Fruit fly (Drosophila melanogaster) whole organism, embryonic: ENCODE data around the gene Spt6.

Experiments used
- CG10366 ChIP-seq: fragments of 200-800 bp; sonication (Bioruptor generic); IDR thresholded peaks from 2 replicates; pipeline ENCODE4 v1.3.6; 2022; ENCODE audit warnings: missing biosample characterization, missing genetic modification characterization
- CG10654 ChIP-seq: fragments of 200-800 bp; sonication (Bioruptor generic); optimal IDR thresholded peaks from 2 replicates; lab custom pipeline; 2016; ENCODE audit warnings: missing biosample characterization, missing genetic modification characterization
- CG10959 ChIP-seq: fragments of 200-800 bp; sonication (Bioruptor generic); IDR thresholded peaks from 2 replicates; pipeline ENCODE4 v1.3.6; 2022; ENCODE audit warnings: missing biosample characterization, missing genetic modification characterization
- CG11093 ChIP-seq: fragments of 200-800 bp; sonication (Bioruptor generic); IDR thresholded peaks from 3 replicates; pipeline ENCODE4 v1.3.6; 2022; ENCODE audit warnings: missing biosample characterization, missing genetic modification characterization
- CG11398 ChIP-seq: fragments of 200-800 bp; sonication (Bioruptor generic); optimal IDR thresholded peaks from 2 replicates; lab custom pipeline; 2016; ENCODE audit warnings: missing biosample characterization, missing genetic modification characterization
- CG11560 ChIP-seq: fragments of 200-800 bp; sonication (Bioruptor generic); IDR thresholded peaks from 3 replicates; pipeline ENCODE4 v1.3.6; 2022; ENCODE audit warnings: missing biosample characterization, missing genetic modification characterization
- CG13296 ChIP-seq: fragments of 200-800 bp; sonication (Bioruptor generic); optimal IDR thresholded peaks from 3 replicates; lab custom pipeline; 2018; ENCODE audit warnings: missing biosample characterization, mild to moderate bottlenecking, missing genetic modification characterization
- CG14441 ChIP-seq: fragments of 200-800 bp; sonication (Bioruptor generic); IDR thresholded peaks from 2 replicates; pipeline ENCODE4 v1.3.6; 2022; ENCODE audit warnings: missing biosample characterization, missing genetic modification characterization
- CG17328 ChIP-seq: fragments of 200-800 bp; sonication (Bioruptor generic); IDR thresholded peaks from 2 replicates; pipeline ENCODE4 v1.3.6; 2022; ENCODE audit warnings: missing biosample characterization, missing genetic modification characterization
- CG17802 ChIP-seq: fragments of 200-800 bp; sonication (Bioruptor generic); optimal IDR thresholded peaks from 2 replicates; lab custom pipeline; 2018; ENCODE audit warnings: missing biosample characterization, mild to moderate bottlenecking, missing genetic modification characterization, moderate library complexity
- CG18599 ChIP-seq: fragments of 200-800 bp; sonication (Bioruptor generic); optimal IDR thresholded peaks from 3 replicates; lab custom pipeline; 2017; ENCODE audit warnings: missing biosample characterization, missing genetic modification characterization, mild to moderate bottlenecking, moderate library complexity, missing genetic modification reagents
- CG2678 ChIP-seq: fragments of 200-800 bp; sonication (Bioruptor generic); optimal IDR thresholded peaks from 3 replicates; lab custom pipeline; 2019; ENCODE audit warnings: missing biosample characterization, mild to moderate bottlenecking, missing genetic modification characterization, moderate library complexity
- CG2875 ChIP-seq: fragments of 200-800 bp; sonication (Bioruptor generic); optimal IDR thresholded peaks from 2 replicates; lab custom pipeline; 2017; ENCODE audit warnings: missing biosample characterization, mild to moderate bottlenecking, missing genetic modification characterization, missing genetic modification reagents
- CG31441 ChIP-seq: fragments of 200-800 bp; sonication (Bioruptor generic); IDR thresholded peaks from 2 replicates; pipeline ENCODE4 v1.3.6; 2022; ENCODE audit warnings: missing biosample characterization, missing genetic modification characterization
- CG3407 ChIP-seq: fragments of 200-800 bp; sonication (Bioruptor generic); optimal IDR thresholded peaks from 2 replicates; lab custom pipeline; 2018; ENCODE audit warnings: missing biosample characterization, mild to moderate bottlenecking, missing genetic modification characterization
- CG3847 ChIP-seq: fragments of 200-800 bp; sonication (Bioruptor generic); IDR thresholded peaks from 2 replicates; pipeline ENCODE4 v1.3.6; 2022; ENCODE audit warnings: missing biosample characterization, missing genetic modification characterization
- CG4707 ChIP-seq: fragments of 200-800 bp; sonication (Bioruptor generic); optimal IDR thresholded peaks from 2 replicates; lab custom pipeline; 2018; ENCODE audit warnings: missing biosample characterization, mild to moderate bottlenecking, missing genetic modification characterization, moderate library complexity
- CG5953 ChIP-seq: fragments of 200-800 bp; sonication (Bioruptor generic); IDR thresholded peaks from 2 replicates; pipeline ENCODE4 v1.3.6; 2022; ENCODE audit warnings: missing biosample characterization, missing genetic modification characterization
- CG7556 ChIP-seq: fragments of 200-800 bp; sonication (Bioruptor generic); optimal IDR thresholded peaks from 2 replicates; lab custom pipeline; 2017; ENCODE audit warnings: missing biosample characterization, mild to moderate bottlenecking, missing genetic modification characterization
- CG9215 ChIP-seq: fragments of 200-800 bp; sonication (Bioruptor generic); IDR thresholded peaks from 2 replicates; pipeline ENCODE4 v1.3.6; 2022; ENCODE audit warnings: missing biosample characterization, missing genetic modification characterization
- CG9797 ChIP-seq: fragments of 200-800 bp; sonication (Bioruptor generic); optimal IDR thresholded peaks from 3 replicates; lab custom pipeline; 2018; ENCODE audit warnings: missing biosample characterization, mild to moderate bottlenecking, missing genetic modification characterization
- CG9817 ChIP-seq: fragments of 200-800 bp; sonication (Bioruptor generic); optimal IDR thresholded peaks from 2 replicates; lab custom pipeline; 2018; ENCODE audit warnings: missing biosample characterization, mild to moderate bottlenecking, missing genetic modification characterization, moderate library complexity
- Dbx ChIP-seq: fragments of 200-800 bp; sonication (Bioruptor generic); IDR thresholded peaks from 3 replicates; pipeline ENCODE4 v1.3.6; 2022; ENCODE audit warnings: missing biosample characterization, missing genetic modification characterization
- Dip3 ChIP-seq: fragments of 200-800 bp; sonication (Bioruptor generic); optimal IDR thresholded peaks from 3 replicates; lab custom pipeline; 2016; ENCODE audit warnings: missing biosample characterization, missing genetic modification characterization
- Doc3 ChIP-seq: fragments of 200-800 bp; sonication (Bioruptor generic); IDR thresholded peaks from 3 replicates; pipeline ENCODE4 v1.3.6; 2022; ENCODE audit warnings: missing biosample characterization, missing genetic modification characterization; ENCODE audit not compliant: partially characterized antibody
- Gug ChIP-seq: fragments of 200-800 bp; sonication (Bioruptor generic); IDR thresholded peaks from 4 replicates; pipeline ENCODE4 v1.3.6; 2022; ENCODE audit warnings: missing biosample characterization, missing genetic modification characterization
- Max ChIP-seq: fragments of 200-800 bp; sonication (Bioruptor generic); optimal IDR thresholded peaks from 2 replicates; lab custom pipeline; 2016; ENCODE audit warnings: missing biosample characterization, mild to moderate bottlenecking, missing genetic modification characterization
- Myb ChIP-seq: fragments of 200-800 bp; sonication (Bioruptor generic); optimal IDR thresholded peaks from 2 replicates; lab custom pipeline; 2016; ENCODE audit warnings: missing biosample characterization, missing genetic modification characterization
- NK7.1 ChIP-seq: fragments of 200-800 bp; sonication (Bioruptor generic); optimal IDR thresholded peaks from 3 replicates; lab custom pipeline; 2016; ENCODE audit warnings: missing biosample characterization, missing genetic modification characterization
- Optix ChIP-seq: fragments of 200-800 bp; sonication (Bioruptor generic); IDR thresholded peaks from 3 replicates; pipeline ENCODE4 v1.3.6; 2022; ENCODE audit warnings: missing biosample characterization, missing genetic modification characterization
- ara ChIP-seq: fragments of 200-800 bp; sonication (Bioruptor generic); IDR thresholded peaks from 2 replicates; pipeline ENCODE4 v1.3.6; 2022; ENCODE audit warnings: missing biosample characterization, missing genetic modification characterization
- cg ChIP-seq: fragments of 200-800 bp; sonication (Bioruptor generic); optimal IDR thresholded peaks from 3 replicates; lab custom pipeline; 2019; ENCODE audit warnings: missing biosample characterization, mild to moderate bottlenecking, missing genetic modification characterization, moderate library complexity
- chif ChIP-seq, 2 experiments: fragments of 200-800 bp; sonication (Bioruptor generic); optimal IDR thresholded peaks; 3 replicates each; lab custom pipeline; 2016; ENCODE audit warnings: missing biosample characterization in 2 of 2, missing genetic modification characterization in 2 of 2
- fd3F ChIP-seq: fragments of 200-800 bp; sonication (Bioruptor generic); optimal IDR thresholded peaks from 2 replicates; lab custom pipeline; 2018; ENCODE audit warnings: missing biosample characterization, mild to moderate bottlenecking, missing genetic modification characterization, moderate library complexity
- fd64A ChIP-seq: fragments of 200-800 bp; sonication (Bioruptor generic); optimal IDR thresholded peaks from 3 replicates; lab custom pipeline; 2018; ENCODE audit warnings: missing biosample characterization, mild to moderate bottlenecking, missing genetic modification characterization
- gem ChIP-seq: fragments of 200-800 bp; sonication (Bioruptor generic); optimal IDR thresholded peaks from 2 replicates; lab custom pipeline; 2019; ENCODE audit warnings: missing biosample characterization, mild to moderate bottlenecking, missing genetic modification characterization, moderate library complexity
- hkb ChIP-seq, 2 experiments: fragments of 200-800 bp in 1 of 2; fragments of >200 bp in 1 of 2; sonication (Bioruptor generic) in 1 of 2; IDR thresholded peaks in 1 of 2; optimal IDR thresholded peaks in 1 of 2; 2 replicates each; pipeline versions ENCODE4 v1.3.6 to Lab custom; 2017 to 2022; ENCODE audit warnings: missing biosample characterization in 1 of 2, missing genetic modification characterization in 1 of 2
- jumu ChIP-seq: fragments of 200-800 bp; sonication (Bioruptor generic); optimal IDR thresholded peaks from 3 replicates; lab custom pipeline; 2016; ENCODE audit warnings: missing biosample characterization, missing genetic modification characterization
- knrl ChIP-seq: fragments of 200-800 bp; sonication (Bioruptor generic); IDR thresholded peaks from 3 replicates; pipeline ENCODE4 v1.3.6; 2022; ENCODE audit warnings: missing biosample characterization, missing genetic modification characterization; ENCODE audit not compliant: partially characterized antibody
- nmo ChIP-seq: fragments of 200-800 bp; sonication (Bioruptor generic); optimal IDR thresholded peaks from 2 replicates; lab custom pipeline; 2018; ENCODE audit warnings: missing biosample characterization, mild to moderate bottlenecking, missing genetic modification characterization, moderate library complexity
- otp ChIP-seq: fragments of 200-800 bp; sonication (Bioruptor generic); IDR thresholded peaks from 3 replicates; pipeline ENCODE4, ENCODE4 v1.3.6; 2022; ENCODE audit warnings: missing biosample characterization, missing genetic modification characterization
- phol ChIP-seq: fragments of 200-800 bp; sonication (Bioruptor generic); optimal IDR thresholded peaks from 3 replicates; lab custom pipeline; 2018; ENCODE audit warnings: missing biosample characterization, mild to moderate bottlenecking, missing genetic modification characterization, moderate library complexity
- pzg ChIP-seq: fragments of 200-800 bp; sonication (Bioruptor generic); optimal IDR thresholded peaks from 3 replicates; lab custom pipeline; 2018; ENCODE audit warnings: missing biosample characterization, mild to moderate bottlenecking, missing genetic modification characterization, moderate library complexity
- sens ChIP-seq: fragments of 200-800 bp; sonication (Bioruptor generic); peaks from one replicate; lab custom pipeline; 2016; ENCODE audit warnings: missing biosample characterization, missing genetic modification characterization
- sna ChIP-seq: fragments of 200-800 bp; sonication (Bioruptor generic); IDR thresholded peaks from 2 replicates; pipeline ENCODE4 v1.3.6; 2022; ENCODE audit warnings: missing biosample characterization, missing genetic modification characterization; ENCODE audit not compliant: partially characterized antibody
- tin ChIP-seq: fragments of 200-800 bp; sonication (Bioruptor generic); optimal IDR thresholded peaks from 3 replicates; lab custom pipeline; 2016; ENCODE audit warnings: missing biosample characterization, missing genetic modification characterization
- unpg ChIP-seq: fragments of 200-800 bp; sonication (Bioruptor generic); optimal IDR thresholded peaks from 3 replicates; lab custom pipeline; 2018; ENCODE audit warnings: missing biosample characterization, mild to moderate bottlenecking, missing genetic modification characterization, moderate library complexity
- vvl ChIP-seq: fragments of 200-800 bp; sonication (Bioruptor generic); IDR thresholded peaks from 2 replicates; pipeline ENCODE4 v1.3.6; 2022; ENCODE audit warnings: missing biosample characterization, missing genetic modification characterization
- wdn ChIP-seq: fragments of 200-800 bp; sonication (Bioruptor generic); IDR thresholded peaks from 2 replicates; pipeline ENCODE4 v1.3.6; 2022; ENCODE audit warnings: missing biosample characterization, missing genetic modification characterization

Gene Spt6

dm6 chrX:6316858-6317474 lies 49.4 kb downstream of the Spt6 start (continued):
- TF ChIP-seq gem (tag; lab: Kevin White, UChicago) (peak; percentile 66), CG2875 (no peak), knrl (GFP tag; lab: Robert Waterston, UW) (no peak), CG5953 (GFP tag; lab: Robert Waterston, UW) (no peak), NK7.1 (GFP tag; lab: Kevin White, UChicago) (no peak), hkb (optimal IDR thresholded peaks at IDR 0.05; lab: Kevin White, UChicago) (no peak), hkb (GFP tag; IDR thresholded peaks at IDR 0.05; lab: Robert Waterston, UW) (peak; percentile 84), CG2678 (tag; lab: Kevin White, UChicago) (peak; percentile 81), CG17802 (tag; lab: Kevin White, UChicago) (no peak), CG10654 (peak; percentile 13), fd64A (GFP tag; lab: Kevin White, UChicago) (no peak), CG9817 (tag; lab: Kevin White, UChicago) (peak; percentile 52), vvl (GFP tag; lab: Robert Waterston, UW) (peak; percentile 83), nmo (peak; percentile 43), CG9797 (no peak), chif (GFP tag; optimal IDR thresholded peaks at IDR 0.05; lab: Kevin White, UChicago) (peak in 1 of 2 experiments; percentile 33), CG11093 (0 out of 3 replicates have a peak, but pooled peaks have one; percentile 31), sens (GFP tag; lab: Kevin White, UChicago) (peak; percentile 79), tin (peak; percentile 42), CG11398 (no peak), CG4707 (GFP tag; lab: Kevin White, UChicago) (no peak), CG14441 (GFP tag; lab: Robert Waterston, UW) (peak; percentile 67), jumu (GFP tag; lab: Kevin White, UChicago) (peak; percentile 20), CG13296 (GFP tag; lab: Kevin White, UChicago) (peak; percentile 65), CG18599 (GFP tag; lab: Kevin White, UChicago) (peak; percentile 90), Gug (GFP tag; lab: Robert Waterston, UW) (peak; percentile 49; the same call in 2 of the 4 replicates), Doc3 (GFP tag; lab: Robert Waterston, UW) (no peak), CG3847 (GFP tag; lab: Robert Waterston, UW) (peak; percentile 67; the same call in 1 of the 2 replicates), CG17328 (GFP tag; lab: Robert Waterston, UW) (peak; percentile 68), otp (no peak), CG9215 (GFP tag; lab: Robert Waterston, UW) (peak; percentile 51; the same call in 1 of the 2 replicates), wdn (peak; percentile 66), CG10366 (GFP tag; lab: Robert Waterston, UW) (peak; percentile 60), Max (GFP tag; lab: Kevin White, UChicago) (peak; percentile 35), sna (no peak), ara (peak; percentile 33; the same call in 1 of the 2 replicates), cg (GFP tag; lab: Kevin White, UChicago) (no peak), Myb (no peak), phol (tag; lab: Kevin White, UChicago) (peak; percentile 49), CG3407 (GFP tag; lab: Kevin White, UChicago) (no peak), CG7556 (GFP tag; lab: Kevin White, UChicago) (peak; percentile 85), pzg (GFP tag; lab: Kevin White, UChicago) (peak; percentile 5), unpg (no peak), Dbx (GFP tag; lab: Robert Waterston, UW) (peak; percentile 73), CG10959 (GFP tag; lab: Robert Waterston, UW) (no peak), CG11560 (0 out of 3 replicates have a peak, but pooled peaks have one; percentile 31), CG31441 (peak; percentile 51), fd3F (GFP tag; lab: Kevin White, UChicago) (peak; percentile 60), Optix (GFP tag; lab: Robert Waterston, UW) (peak; percentile 62; the same call in 2 of the 3 replicates), Dip3 (peak; percentile 36)
